Fruit fly (Drosophila melanogaster) whole organism, adult: ENCODE data around the gene CG46313.

Experiments used
- CG11617 ChIP-seq: fragments of 200-800 bp; sonication (Bioruptor generic); optimal IDR thresholded peaks from 2 replicates; lab custom pipeline; 2017; ENCODE audit warnings: mild to moderate bottlenecking, missing biosample characterization, missing genetic modification reagents, missing genetic modification characterization
- CG12768 ChIP-seq: fragments of 200-800 bp; sonication (Bioruptor generic); optimal IDR thresholded peaks from 2 replicates; lab custom pipeline; 2017; ENCODE audit warnings: missing biosample characterization, missing genetic modification characterization, mild to moderate bottlenecking, moderate library complexity, missing genetic modification reagents
- CG14711 ChIP-seq: fragments of 200-800 bp; sonication (Bioruptor generic); optimal IDR thresholded peaks from 2 replicates; lab custom pipeline; 2018; ENCODE audit warnings: missing biosample characterization, mild to moderate bottlenecking, missing genetic modification characterization, moderate library complexity
- CG1620 ChIP-seq: fragments of 200-800 bp; sonication (Bioruptor generic); optimal IDR thresholded peaks from 2 replicates; lab custom pipeline; 2016; ENCODE audit warnings: missing biosample characterization, missing genetic modification characterization
- CG33017 ChIP-seq: fragments of 200-800 bp; sonication (Bioruptor generic); optimal IDR thresholded peaks from 2 replicates; lab custom pipeline; 2018; ENCODE audit warnings: missing biosample characterization, mild to moderate bottlenecking, missing genetic modification characterization, moderate library complexity
- CG5204 ChIP-seq: fragments of 200-800 bp; sonication (Bioruptor generic); optimal IDR thresholded peaks from 2 replicates; lab custom pipeline; 2016; ENCODE audit warnings: missing biosample characterization, missing genetic modification characterization
- CG7045 ChIP-seq: fragments of 200-800 bp; sonication (Bioruptor generic); optimal IDR thresholded peaks from 2 replicates; lab custom pipeline; 2017; ENCODE audit warnings: missing biosample characterization, mild to moderate bottlenecking, missing genetic modification characterization
- CG7101 ChIP-seq: fragments of 200-800 bp; sonication (Bioruptor generic); optimal IDR thresholded peaks from 2 replicates; lab custom pipeline; 2018; ENCODE audit warnings: missing biosample characterization, mild to moderate bottlenecking, missing genetic modification characterization, moderate library complexity
- Clk ChIP-seq: fragments of 200-800 bp; sonication (Bioruptor generic); optimal IDR thresholded peaks from 2 replicates; lab custom pipeline; 2017; ENCODE audit warnings: missing biosample characterization, missing genetic modification characterization
- Crg-1 ChIP-seq: fragments of 200-800 bp; sonication (Bioruptor generic); optimal IDR thresholded peaks from 2 replicates; lab custom pipeline; 2016; ENCODE audit warnings: missing biosample characterization, missing genetic modification characterization
- Hr96 ChIP-seq: fragments of 200-800 bp; sonication (Bioruptor generic); optimal IDR thresholded peaks from 2 replicates; lab custom pipeline; 2016; ENCODE audit warnings: missing biosample characterization, missing genetic modification characterization
- Mnt ChIP-seq: fragments of 200-800 bp; sonication (Bioruptor generic); optimal IDR thresholded peaks from 2 replicates; lab custom pipeline; 2016; ENCODE audit warnings: missing biosample characterization, mild to moderate bottlenecking, missing genetic modification characterization
- bab1 ChIP-seq: fragments of 200-800 bp; sonication (Bioruptor generic); optimal IDR thresholded peaks from 3 replicates; lab custom pipeline; 2019; ENCODE audit warnings: missing biosample characterization, mild to moderate bottlenecking, missing genetic modification characterization, moderate library complexity
- cic ChIP-seq: fragments of 200-800 bp; sonication (Bioruptor generic); optimal IDR thresholded peaks from 2 replicates; lab custom pipeline; 2017; ENCODE audit warnings: missing biosample characterization, mild to moderate bottlenecking, missing genetic modification characterization, moderate library complexity
- cnc ChIP-seq, 2 experiments: fragments of >200 bp; optimal IDR thresholded peaks; 2 replicates each; lab custom pipeline; 2017
- kay ChIP-seq: fragments of 200-800 bp; sonication (Bioruptor generic); peaks from one replicate; lab custom pipeline; 2016; ENCODE audit warnings: missing biosample characterization, missing genetic modification characterization, borderline replicate concordance
- ovo ChIP-seq: fragments of 200-800 bp; sonication (Bioruptor generic); optimal IDR thresholded peaks from 2 replicates; lab custom pipeline; 2016; ENCODE audit warnings: missing biosample characterization, missing genetic modification characterization
- pad ChIP-seq: fragments of 200-800 bp; sonication (Bioruptor generic); optimal IDR thresholded peaks from 3 replicates; lab custom pipeline; 2017; ENCODE audit warnings: missing biosample characterization, missing genetic modification characterization, mild to moderate bottlenecking, moderate library complexity, missing genetic modification reagents
- tj ChIP-seq: fragments of 200-800 bp; sonication (Bioruptor generic); optimal IDR thresholded peaks from 3 replicates; lab custom pipeline; 2017; ENCODE audit warnings: missing biosample characterization, mild to moderate bottlenecking, missing genetic modification characterization, moderate library complexity
- toe ChIP-seq: fragments of 200-800 bp; sonication (Bioruptor generic); optimal IDR thresholded peaks from 2 replicates; lab custom pipeline; 2016; ENCODE audit warnings: missing biosample characterization, missing genetic modification characterization

The CG46313 gene

DNA sequence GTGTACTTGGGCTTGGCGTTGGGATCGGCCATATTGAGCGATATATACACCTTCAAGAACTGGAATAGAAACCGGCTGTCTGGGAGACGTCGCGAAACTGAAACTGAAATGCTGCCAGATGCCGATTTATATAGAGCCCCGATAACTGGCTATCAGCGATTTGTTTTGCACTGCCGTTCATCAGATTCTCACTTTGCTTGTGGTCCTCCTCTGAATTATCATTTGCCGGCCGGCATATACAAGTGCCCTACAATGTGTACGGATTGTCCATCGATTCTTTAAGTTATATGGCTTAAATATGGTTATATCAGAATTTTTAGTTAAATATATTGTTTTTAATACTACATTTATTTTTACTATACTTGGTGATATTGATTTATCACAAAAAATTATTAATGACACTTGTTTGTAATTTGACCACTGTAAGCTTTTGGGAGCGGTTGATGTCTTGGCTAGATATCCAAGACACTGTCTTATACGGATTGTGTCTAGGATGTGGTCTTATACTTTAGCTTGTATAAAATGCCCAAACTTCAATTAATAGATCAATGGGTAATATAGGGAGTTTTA is 10.2 kb downstream of the CG46313 start, which contains the start of gene CG31075:
TSS of gene CG31075 (minus strand) at position 106 of the 570 bp plus-strand sequence.
- peak; percentile 91 for TF ChIP-seq cic (GFP tag; lab: Kevin White, UChicago)
- TF ChIP-seq CG7045 (GFP tag; lab: Kevin White, UChicago), result peak; percentile 69
- TF ChIP-seq Hr96 (GFP tag; lab: Kevin White, UChicago), result peak; percentile 20
- no peak for TF ChIP-seq kay
- peak; percentile 79 for TF ChIP-seq CG12768
- peak; percentile 55 for TF ChIP-seq pad (GFP tag; lab: Kevin White, UChicago)
- peak; percentile 38 for TF ChIP-seq CG11617
- TF ChIP-seq CG7101, result peak; percentile 86
- peak; percentile 51 for TF ChIP-seq toe (GFP tag; lab: Kevin White, UChicago)
- peak; percentile 68 for TF ChIP-seq bab1
- no peak for TF ChIP-seq ovo (GFP tag; lab: Kevin White, UChicago)
- peak; percentile 34 for TF ChIP-seq Mnt
- peak; percentile 87 for TF ChIP-seq CG33017 (tag; lab: Kevin White, UChicago)
- TF ChIP-seq CG5204, result peak; percentile 52
- no peak for TF ChIP-seq Crg-1 (GFP tag; lab: Kevin White, UChicago)
- peak; percentile 83 for TF ChIP-seq CG14711 (tag; lab: Kevin White, UChicago)

DNA sequence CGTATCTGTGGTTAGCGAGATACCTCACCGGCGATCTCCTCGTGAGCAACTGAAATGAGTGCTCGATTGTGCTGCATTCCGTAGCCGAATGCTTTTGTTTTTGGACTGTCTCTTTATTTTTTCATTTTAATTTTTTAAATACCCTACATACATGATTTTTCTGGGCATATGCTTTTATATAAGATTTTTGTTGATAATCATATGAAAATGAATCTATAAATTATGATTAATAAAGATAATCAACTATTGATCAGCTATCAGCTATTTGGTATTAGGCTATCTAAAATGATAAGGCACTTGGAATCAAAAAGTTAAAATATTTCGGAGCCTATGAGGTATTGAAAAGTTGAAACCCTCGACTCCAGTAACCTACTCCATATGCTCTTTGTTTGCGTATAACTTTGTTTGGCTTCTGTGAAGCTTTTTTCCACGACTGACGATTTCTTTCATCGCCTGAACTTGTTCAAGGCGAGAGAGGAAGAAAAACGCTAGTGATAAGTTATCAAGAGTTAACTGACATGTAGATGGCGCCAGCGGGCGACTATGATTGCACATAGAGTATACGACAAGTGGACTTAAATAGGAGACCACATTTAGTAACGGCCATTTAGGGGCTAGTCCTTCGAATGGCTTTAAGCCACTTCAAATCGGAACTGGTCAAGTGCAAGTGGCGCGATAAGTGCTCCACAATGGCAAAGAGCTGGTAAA is 11.6 kb downstream of the CG46313 start, which contains the start of gene CG31076:
TSS of gene CG31076 (minus strand) at position 51 of the 708 bp plus-strand sequence.
- TF ChIP-seq CG7101, result peak; percentile 7
- TF ChIP-seq CG7045 (GFP tag; lab: Kevin White, UChicago), result peak; percentile 21
- no peak for TF ChIP-seq Clk
- TF ChIP-seq cic (GFP tag; lab: Kevin White, UChicago), result no peak
- no peak for TF ChIP-seq ovo (GFP tag; lab: Kevin White, UChicago)
- TF ChIP-seq kay, result no peak
- TF ChIP-seq toe (GFP tag; lab: Kevin White, UChicago), result peak; percentile 18
- TF ChIP-seq CG5204, result no peak
- no peak for TF ChIP-seq Crg-1 (GFP tag; lab: Kevin White, UChicago)
- no peak for TF ChIP-seq pad (GFP tag; lab: Kevin White, UChicago)
- peak; percentile 30 for TF ChIP-seq CG14711 (tag; lab: Kevin White, UChicago)

- TF ChIP-seq CG5204, result no peak
- TF ChIP-seq cnc (optimal IDR thresholded peaks at IDR 0.05; lab: Kevin White, UChicago), result no peak
These were observed 16.2 kb downstream of the CG46313 start, which contains the start of gene TwdlC for dm6 chr3R:26994532-26994931. Gene TwdlC (plus strand): TSS chr3R:26994832.

DNA sequence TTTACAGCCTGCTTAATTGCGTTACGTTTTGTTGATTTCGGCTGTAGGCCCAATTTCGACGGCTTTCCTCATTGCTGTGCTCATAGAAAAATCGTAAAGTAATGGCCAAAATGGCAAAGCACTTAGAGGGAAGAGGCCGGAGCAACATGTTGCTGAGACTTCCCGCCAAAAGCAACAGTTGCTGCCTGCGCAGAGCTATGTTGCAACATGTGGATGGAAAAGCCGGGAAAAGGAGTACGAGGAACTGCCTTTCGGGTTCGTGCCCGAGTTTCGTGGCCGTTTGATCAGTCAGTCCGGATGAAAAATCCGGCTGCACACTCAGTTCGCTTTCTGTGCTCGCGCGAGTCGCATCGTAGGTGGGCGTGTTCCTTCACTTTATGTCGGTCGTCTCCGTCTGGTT is 18.3 kb downstream of the CG46313 start, which contains the start of gene RYa-R:
TSS of gene RYa-R (plus strand) at position 339 of the 400 bp plus-strand sequence.
- TF ChIP-seq pad (GFP tag; lab: Kevin White, UChicago) (no peak), toe (GFP tag; lab: Kevin White, UChicago) (no peak), CG7101 (no peak), tj (GFP tag; lab: Kevin White, UChicago) (no peak), bab1 (no peak), Clk (no peak), Mnt (no peak)

DNA sequence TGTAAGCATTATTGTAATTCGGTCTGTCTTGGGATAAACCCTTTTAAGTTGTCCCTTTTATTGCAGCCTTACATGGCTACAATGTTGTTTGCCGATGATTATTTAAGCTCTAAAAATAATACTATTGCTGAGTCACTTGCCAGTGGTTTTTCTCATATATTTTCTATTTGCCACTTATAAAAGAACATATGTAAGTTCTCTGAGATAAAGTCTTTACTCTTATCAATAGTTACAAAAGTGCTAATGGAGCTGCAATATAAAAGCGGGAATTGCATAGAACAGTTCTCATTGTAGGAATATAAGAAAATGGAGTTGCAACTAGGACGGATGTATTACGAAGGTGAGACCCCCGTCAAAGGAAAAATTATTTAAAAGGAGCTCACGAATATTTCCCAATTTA is 21.1 kb downstream of the CG46313 start, which contains the start of gene CG31077:
TSS of gene CG31077 (plus strand) at position 301 of the 400 bp plus-strand sequence.
- TF ChIP-seq cnc (optimal IDR thresholded peaks at IDR 0.05; lab: Kevin White, UChicago) (no peak), CG33017 (tag; lab: Kevin White, UChicago) (no peak), cic (GFP tag; lab: Kevin White, UChicago) (no peak), CG7045 (GFP tag; lab: Kevin White, UChicago) (no peak)

DNA sequence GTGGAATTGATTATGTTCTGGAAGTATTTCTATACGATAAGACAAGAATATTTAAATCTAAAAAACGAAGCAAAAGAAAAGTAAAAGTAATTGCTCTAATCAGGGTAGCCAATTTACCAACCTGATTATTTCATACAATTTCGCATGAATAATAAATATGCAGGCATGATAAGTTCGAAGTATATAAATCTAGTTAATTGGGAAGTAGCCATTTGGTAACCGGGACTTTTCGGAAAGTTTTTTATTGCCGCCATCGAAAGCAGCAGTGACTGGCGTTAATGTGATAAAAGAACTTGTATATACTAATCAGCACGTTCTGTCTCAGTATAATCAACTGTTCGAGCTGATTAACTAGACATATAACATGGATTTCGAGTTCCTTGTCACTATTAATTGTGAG is 24.4 kb downstream of the CG46313 start:
- TF ChIP-seq cnc (optimal IDR thresholded peaks at IDR 0.05; lab: Kevin White, UChicago) (no peak), Mnt (no peak), CG11617 (no peak), CG1620 (GFP tag; lab: Kevin White, UChicago) (no peak), CG5204 (no peak), tj (GFP tag; lab: Kevin White, UChicago) (no peak), CG7101 (no peak), bab1 (no peak), CG12768 (no peak), Clk (no peak), Crg-1 (GFP tag; lab: Kevin White, UChicago) (no peak), CG33017 (tag; lab: Kevin White, UChicago) (no peak), toe (GFP tag; lab: Kevin White, UChicago) (no peak), Hr96 (GFP tag; lab: Kevin White, UChicago) (no peak)

DNA sequence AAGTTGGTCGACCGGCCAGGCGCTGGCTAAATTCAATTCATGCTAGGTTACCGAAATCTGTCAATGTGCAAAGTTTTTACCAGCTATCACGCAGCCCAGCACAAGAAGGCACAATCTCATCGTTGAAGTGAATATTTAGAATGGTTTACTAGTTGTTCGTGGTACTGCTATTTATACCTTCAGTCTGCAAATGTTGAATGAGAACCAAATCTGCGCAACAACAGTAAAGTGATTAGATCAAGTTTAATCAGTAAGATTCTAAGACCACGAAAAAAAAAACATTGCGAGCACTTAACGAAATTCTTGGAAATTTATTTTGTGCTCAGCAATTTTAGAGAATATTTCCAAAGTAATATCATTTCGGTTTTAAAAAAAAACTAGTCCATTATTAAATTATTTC is 27.0 kb downstream of the CG46313 start, which contains the start of gene CG6296:
TSS of gene CG6296 (minus strand) at position 132 of the 400 bp plus-strand sequence.
- TF ChIP-seq Hr96 (GFP tag; lab: Kevin White, UChicago) (no peak), CG12768 (no peak), CG1620 (GFP tag; lab: Kevin White, UChicago) (no peak), cnc (optimal IDR thresholded peaks at IDR 0.05; lab: Kevin White, UChicago) (no peak), kay (no peak), cic (GFP tag; lab: Kevin White, UChicago) (no peak), CG7101 (no peak), CG14711 (tag; lab: Kevin White, UChicago) (no peak), toe (GFP tag; lab: Kevin White, UChicago) (no peak)
